Fruit fly (Drosophila melanogaster) whole organism, embryonic: Measurements from ENCODE around the gene CG4332.

Source experiments
- ATbp ChIP-seq: fragments of 200-800 bp; sonication (Bioruptor generic); optimal IDR thresholded peaks from 2 replicates; lab custom pipeline; 2017; ENCODE audit warnings: missing biosample characterization, mild to moderate bottlenecking, missing genetic modification characterization, missing genetic modification reagents
- Abd-B ChIP-seq: fragments of 200-800 bp; sonication (Bioruptor generic); optimal IDR thresholded peaks from 2 replicates; lab custom pipeline; 2018; ENCODE audit warnings: missing biosample characterization, mild to moderate bottlenecking, missing genetic modification characterization, moderate library complexity
- BEAF-32 ChIP-seq: fragments of 200-800 bp; sonication (Bioruptor generic); optimal IDR thresholded peaks from 3 replicates; lab custom pipeline; 2017; ENCODE audit warnings: missing biosample characterization, missing genetic modification characterization, mild to moderate bottlenecking, moderate library complexity, missing genetic modification reagents
- CG11456 ChIP-seq: fragments of 200-800 bp; sonication (Bioruptor generic); IDR thresholded peaks from 3 replicates; pipeline ENCODE4 v1.3.6; 2022; ENCODE audit warnings: missing biosample characterization, missing genetic modification characterization
- CG12071 ChIP-seq: fragments of 200-800 bp; sonication (Bioruptor generic); optimal IDR thresholded peaks from 3 replicates; lab custom pipeline; 2018; ENCODE audit warnings: missing biosample characterization, mild to moderate bottlenecking, missing genetic modification characterization
- CG1233 ChIP-seq: fragments of 200-800 bp; sonication (Bioruptor generic); optimal IDR thresholded peaks from 4 replicates; lab custom pipeline; 2018; ENCODE audit warnings: missing biosample characterization, mild to moderate bottlenecking, missing genetic modification characterization
- CG12391 ChIP-seq: fragments of 200-800 bp; sonication (Bioruptor generic); optimal IDR thresholded peaks from 3 replicates; lab custom pipeline; 2018; ENCODE audit warnings: missing biosample characterization, mild to moderate bottlenecking, missing genetic modification characterization, moderate library complexity
- CG14710 ChIP-seq: fragments of 200-800 bp; sonication (Bioruptor generic); optimal IDR thresholded peaks from 3 replicates; lab custom pipeline; 2019; ENCODE audit warnings: missing biosample characterization, mild to moderate bottlenecking, missing genetic modification characterization, moderate library complexity
- CG14860 ChIP-seq: fragments of 200-800 bp; sonication (Bioruptor generic); IDR thresholded peaks from 3 replicates; pipeline ENCODE4 v1.3.6; 2022; ENCODE audit warnings: missing biosample characterization, missing genetic modification characterization; ENCODE audit not compliant: partially characterized antibody
- CG15073 ChIP-seq: fragments of 200-800 bp; sonication (Bioruptor generic); optimal IDR thresholded peaks from 2 replicates; lab custom pipeline; 2016; ENCODE audit warnings: missing biosample characterization, missing genetic modification characterization
- CG15696 ChIP-seq: fragments of 200-800 bp; sonication (Bioruptor generic); optimal IDR thresholded peaks from 2 replicates; lab custom pipeline; 2019; ENCODE audit warnings: missing biosample characterization, mild to moderate bottlenecking, missing genetic modification characterization, moderate library complexity
- CG1792 ChIP-seq: fragments of 200-800 bp; sonication (Bioruptor generic); optimal IDR thresholded peaks from 2 replicates; lab custom pipeline; 2016; ENCODE audit warnings: missing biosample characterization, missing genetic modification characterization
- CG18764 ChIP-seq: fragments of 200-800 bp; sonication (Bioruptor generic); optimal IDR thresholded peaks from 3 replicates; lab custom pipeline; 2016; ENCODE audit warnings: missing biosample characterization, missing genetic modification characterization
- CG2120 ChIP-seq: fragments of 200-800 bp; sonication (Bioruptor generic); optimal IDR thresholded peaks from 3 replicates; lab custom pipeline; 2016; ENCODE audit warnings: missing biosample characterization, missing genetic modification characterization
- CG2889 ChIP-seq: fragments of 200-800 bp; sonication (Bioruptor generic); IDR thresholded peaks from 3 replicates; pipeline ENCODE4 v1.3.6; 2022; ENCODE audit warnings: missing biosample characterization, missing genetic modification characterization
- CG32532 ChIP-seq: fragments of 200-800 bp; sonication (Bioruptor generic); IDR thresholded peaks from 2 replicates; pipeline ENCODE4 v1.3.6; 2022; ENCODE audit warnings: missing biosample characterization, missing genetic modification characterization
- CG33557 ChIP-seq: fragments of 200-800 bp; sonication (Bioruptor generic); optimal IDR thresholded peaks from 2 replicates; lab custom pipeline; 2019; ENCODE audit warnings: missing biosample characterization, mild to moderate bottlenecking, missing genetic modification characterization, moderate library complexity
- CG5180 ChIP-seq: fragments of 200-800 bp; sonication (Bioruptor generic); optimal IDR thresholded peaks from 3 replicates; lab custom pipeline; 2017; ENCODE audit warnings: missing biosample characterization, missing genetic modification characterization, mild to moderate bottlenecking, moderate library complexity, missing genetic modification reagents
- CG5953 ChIP-seq: fragments of 200-800 bp; sonication (Bioruptor generic); IDR thresholded peaks from 2 replicates; pipeline ENCODE4 v1.3.6; 2022; ENCODE audit warnings: missing biosample characterization, missing genetic modification characterization
- CG9215 ChIP-seq: fragments of 200-800 bp; sonication (Bioruptor generic); IDR thresholded peaks from 2 replicates; pipeline ENCODE4 v1.3.6; 2022; ENCODE audit warnings: missing biosample characterization, missing genetic modification characterization
- CG9876 ChIP-seq: fragments of 200-800 bp; sonication (Bioruptor generic); optimal IDR thresholded peaks from 2 replicates; lab custom pipeline; 2016; ENCODE audit warnings: missing biosample characterization, missing genetic modification characterization
- CG9932 ChIP-seq: fragments of 200-800 bp; sonication (Bioruptor generic); IDR thresholded peaks from 2 replicates; pipeline ENCODE4 v1.3.6; 2022; ENCODE audit warnings: missing biosample characterization, missing genetic modification characterization
- CHES-1-like ChIP-seq: fragments of 200-800 bp; sonication (Bioruptor generic); optimal IDR thresholded peaks from 2 replicates; lab custom pipeline; 2016; ENCODE audit warnings: missing biosample characterization, missing genetic modification characterization
- Chrac-16 ChIP-seq: fragments of 200-800 bp; sonication (Bioruptor generic); optimal IDR thresholded peaks from 3 replicates; lab custom pipeline; 2016; ENCODE audit warnings: missing biosample characterization, missing genetic modification characterization
- Doc2 ChIP-seq: fragments of 200-800 bp; sonication (Bioruptor generic); IDR thresholded peaks from 2 replicates; pipeline ENCODE4 v1.3.6; 2022; ENCODE audit warnings: missing biosample characterization, missing genetic modification characterization
- Ets65A ChIP-seq: fragments of 200-800 bp; sonication (Bioruptor generic); peaks from one replicate; lab custom pipeline; 2016; ENCODE audit warnings: missing biosample characterization, missing genetic modification characterization
- Gsc ChIP-seq: fragments of 200-800 bp; sonication (Bioruptor generic); IDR thresholded peaks from 2 replicates; pipeline ENCODE4 v1.3.6; 2022; ENCODE audit warnings: missing biosample characterization, missing genetic modification characterization
- Hr51 ChIP-seq, 2 experiments: fragments of 200-800 bp; sonication (Bioruptor generic); optimal IDR thresholded peaks; 2 replicates in 1 of 2; 3 replicates in 1 of 2; lab custom pipeline; 2016 to 2018; ENCODE audit warnings: missing biosample characterization in 2 of 2, missing genetic modification characterization in 2 of 2, mild to moderate bottlenecking in 1 of 2, moderate library complexity in 1 of 2
- Hsf ChIP-seq: fragments of 200-800 bp; sonication (Bioruptor generic); optimal IDR thresholded peaks from 3 replicates; lab custom pipeline; 2016; ENCODE audit warnings: missing biosample characterization, missing genetic modification characterization
- Lim3 ChIP-seq: fragments of 200-800 bp; sonication (Bioruptor generic); IDR thresholded peaks from 2 replicates; pipeline ENCODE4 v1.3.6; 2022; ENCODE audit warnings: missing biosample characterization, missing genetic modification characterization
- Myb ChIP-seq: fragments of 200-800 bp; sonication (Bioruptor generic); optimal IDR thresholded peaks from 2 replicates; lab custom pipeline; 2016; ENCODE audit warnings: missing biosample characterization, missing genetic modification characterization
- NC2α ChIP-seq: fragments of 200-800 bp; sonication (Bioruptor generic); optimal IDR thresholded peaks from 2 replicates; lab custom pipeline; 2016; ENCODE audit warnings: missing biosample characterization, missing genetic modification characterization
- Pdp1 ChIP-seq, 2 experiments: fragments of 200-800 bp; sonication (Bioruptor generic); optimal IDR thresholded peaks; 3 replicates each; lab custom pipeline; 2016; ENCODE audit warnings: missing biosample characterization in 2 of 2, missing genetic modification characterization in 2 of 2, mild to moderate bottlenecking in 1 of 2, moderate library complexity in 1 of 2
- Scr ChIP-seq: fragments of 200-800 bp; sonication (Bioruptor generic); IDR thresholded peaks from 2 replicates; pipeline ENCODE4 v1.3.6; 2022; ENCODE audit warnings: missing biosample characterization, missing genetic modification characterization; ENCODE audit not compliant: partially characterized antibody
- Xrp1 ChIP-seq: fragments of 200-800 bp; sonication (Bioruptor generic); IDR thresholded peaks from 2 replicates; pipeline ENCODE4 v1.3.6; 2022; ENCODE audit warnings: missing biosample characterization, missing genetic modification characterization
- abd-A ChIP-seq: fragments of 200-800 bp; sonication (Bioruptor generic); optimal IDR thresholded peaks from 3 replicates; lab custom pipeline; 2019; ENCODE audit warnings: missing biosample characterization, mild to moderate bottlenecking, missing genetic modification characterization, moderate library complexity
- az2 ChIP-seq: fragments of 200-800 bp; sonication (Bioruptor generic); optimal IDR thresholded peaks from 3 replicates; lab custom pipeline; 2016; ENCODE audit warnings: missing biosample characterization, missing genetic modification characterization
- bigmax ChIP-seq: fragments of 200-800 bp; sonication (Bioruptor generic); optimal IDR thresholded peaks from 2 replicates; lab custom pipeline; 2018; ENCODE audit warnings: missing biosample characterization, mild to moderate bottlenecking, missing genetic modification characterization
- chif ChIP-seq, 2 experiments: fragments of 200-800 bp; sonication (Bioruptor generic); optimal IDR thresholded peaks; 3 replicates each; lab custom pipeline; 2016; ENCODE audit warnings: missing biosample characterization in 2 of 2, missing genetic modification characterization in 2 of 2
- ci ChIP-seq: fragments of 200-800 bp; sonication (Bioruptor generic); IDR thresholded peaks from 3 replicates; pipeline ENCODE4 v1.3.6; 2022; ENCODE audit warnings: missing biosample characterization, missing genetic modification characterization
- cwo ChIP-seq: fragments of 200-800 bp; sonication (Bioruptor generic); optimal IDR thresholded peaks from 3 replicates; lab custom pipeline; 2017; ENCODE audit warnings: missing biosample characterization, missing genetic modification characterization, mild to moderate bottlenecking, moderate library complexity, missing genetic modification reagents
- eve ChIP-seq, 2 experiments: fragments of >200 bp; optimal IDR thresholded peaks; 2 replicates each; lab custom pipeline; 2017; ENCODE audit warnings: missing biosample characterization in 2 of 2, missing genetic modification characterization in 2 of 2
- fru ChIP-seq: fragments of >200 bp; optimal IDR thresholded peaks from 2 replicates; lab custom pipeline; 2017
- gcm2 ChIP-seq: fragments of 200-800 bp; sonication (Bioruptor generic); optimal IDR thresholded peaks from 2 replicates; lab custom pipeline; 2016; ENCODE audit warnings: missing biosample characterization, missing genetic modification characterization
- h ChIP-seq: fragments of >200 bp; optimal IDR thresholded peaks from 2 replicates; lab custom pipeline; 2017
- hth ChIP-seq: fragments of >200 bp; optimal IDR thresholded peaks from 2 replicates; lab custom pipeline; 2017; ENCODE audit warnings: inconsistent platforms
- klu ChIP-seq: fragments of 200-800 bp; sonication (Bioruptor generic); IDR thresholded peaks from 2 replicates; pipeline ENCODE4 v1.3.6; 2022; ENCODE audit warnings: missing biosample characterization, missing genetic modification characterization
- lab ChIP-seq: fragments of 200-800 bp; sonication (Bioruptor generic); optimal IDR thresholded peaks from 3 replicates; lab custom pipeline; 2017; ENCODE audit warnings: missing biosample characterization, missing genetic modification characterization, mild to moderate bottlenecking, moderate library complexity, missing genetic modification reagents
- lmd ChIP-seq: fragments of 200-800 bp; sonication (Bioruptor generic); IDR thresholded peaks from 2 replicates; pipeline ENCODE4 v1.3.6; 2022; ENCODE audit warnings: missing biosample characterization, missing genetic modification characterization
- peb ChIP-seq: fragments of 200-800 bp; sonication (Bioruptor generic); IDR thresholded peaks from 2 replicates; pipeline ENCODE4 v1.3.6; 2022; ENCODE audit warnings: missing biosample characterization, missing genetic modification characterization
- run ChIP-seq: fragments of 200-800 bp; sonication (Bioruptor generic); optimal IDR thresholded peaks from 3 replicates; lab custom pipeline; 2018; ENCODE audit warnings: missing biosample characterization, mild to moderate bottlenecking, missing genetic modification characterization
- seq ChIP-seq: fragments of 200-800 bp; sonication (Bioruptor generic); IDR thresholded peaks from 2 replicates; pipeline ENCODE4 v1.3.6; 2022; ENCODE audit warnings: missing biosample characterization, missing genetic modification characterization

The CG4332 gene

dm6 chrX:13135702-13136101, 19.1 kb upstream of the CG4332 start (continued):
- TF ChIP-seq CG2120 (GFP tag; lab: Kevin White, UChicago): peak; percentile 24
- TF ChIP-seq CHES-1-like (GFP tag; lab: Kevin White, UChicago): peak; percentile 13
- no peak for TF ChIP-seq klu (GFP tag; lab: Robert Waterston, UW)
- TF ChIP-seq Chrac-16 (GFP tag; lab: Kevin White, UChicago): peak; percentile 46
- no peak for TF ChIP-seq abd-A (tag; lab: Kevin White, UChicago)
- TF ChIP-seq CG15696 (tag; lab: Kevin White, UChicago): no peak
- TF ChIP-seq lmd (GFP tag; lab: Robert Waterston, UW): peak; percentile 53
- TF ChIP-seq Pdp1 (GFP tag; optimal IDR thresholded peaks at IDR 0.05; lab: Kevin White, UChicago): peak; percentile 33 to 44
- TF ChIP-seq bigmax (GFP tag; lab: Kevin White, UChicago): no peak
- TF ChIP-seq CG5180 (GFP tag; lab: Kevin White, UChicago): peak; percentile 50
- TF ChIP-seq chif (GFP tag; optimal IDR thresholded peaks at IDR 0.05; lab: Kevin White, UChicago): peak; percentile 42 to 56
- no peak for TF ChIP-seq CG15073
- TF ChIP-seq CG12391 (tag; lab: Kevin White, UChicago): peak; percentile 59
- no peak for TF ChIP-seq hth (lab: Kevin White, UChicago)
- no peak for TF ChIP-seq CG2889 (GFP tag; lab: Robert Waterston, UW)
- TF ChIP-seq Scr: no peak
- peak; percentile 39 for TF ChIP-seq Hsf (GFP tag; lab: Kevin White, UChicago)
- peak; percentile 19 for TF ChIP-seq gcm2 (GFP tag; lab: Kevin White, UChicago)
- TF ChIP-seq az2: peak; percentile 60
- TF ChIP-seq CG9876 (GFP tag; lab: Kevin White, UChicago): no peak
- TF ChIP-seq NC2α (GFP tag; lab: Kevin White, UChicago): no peak
- TF ChIP-seq ATbp (GFP tag; lab: Kevin White, UChicago): peak; percentile 59
- TF ChIP-seq CG1792: no peak
- no peak for TF ChIP-seq CG14860 (GFP tag; lab: Robert Waterston, UW)
- TF ChIP-seq run: peak; percentile 57
- 0 out of 2 replicates have a peak, but pooled peaks have one; percentile 33 for TF ChIP-seq Doc2 (GFP tag; lab: Robert Waterston, UW)
- peak; percentile 88 for TF ChIP-seq ci (GFP tag; lab: Robert Waterston, UW)
- peak; percentile 39; the same call in 1 of the 2 replicates for TF ChIP-seq CG5953
- peak; percentile 64; the same call in 2 of the 3 replicates for TF ChIP-seq CG11456 (GFP tag; lab: Robert Waterston, UW)
- 0 out of 2 replicates have a peak, but pooled peaks have one; percentile 31 for TF ChIP-seq Gsc (GFP tag; lab: Robert Waterston, UW)
- no peak for TF ChIP-seq CG33557 (GFP tag; lab: Kevin White, UChicago)
- peak; percentile 86 for TF ChIP-seq Ets65A (GFP tag; lab: Kevin White, UChicago)
- peak; percentile 69 for TF ChIP-seq lab
- no peak for TF ChIP-seq fru (lab: Kevin White, UChicago)
- no peak for TF ChIP-seq CG9215
- peak; percentile 18 for TF ChIP-seq CG1233 (GFP tag; lab: Kevin White, UChicago)
- TF ChIP-seq Lim3 (GFP tag; lab: Robert Waterston, UW): no peak
- peak; percentile 39 for TF ChIP-seq cwo (GFP tag; lab: Kevin White, UChicago)
- TF ChIP-seq h (lab: Kevin White, UChicago): no peak
- TF ChIP-seq CG12071 (GFP tag; lab: Kevin White, UChicago): peak; percentile 60
- TF ChIP-seq peb (GFP tag; lab: Robert Waterston, UW): no peak
- peak; percentile 45 for TF ChIP-seq CG32532 (GFP tag; lab: Robert Waterston, UW)
- TF ChIP-seq CG9932 (GFP tag; lab: Robert Waterston, UW): 0 out of 2 replicates have a peak, but pooled peaks have one; percentile 13
- TF ChIP-seq Myb: peak; percentile 7
- 0 out of 2 replicates have a peak, but pooled peaks have one; percentile 33 for TF ChIP-seq seq (GFP tag; lab: Robert Waterston, UW)
- TF ChIP-seq CG14710 (tag; lab: Kevin White, UChicago): peak; percentile 24
- TF ChIP-seq Xrp1: peak; percentile 63
- TF ChIP-seq Hr51 (GFP tag; optimal IDR thresholded peaks at IDR 0.05; lab: Kevin White, UChicago): peak; percentile 41 to 81
- TF ChIP-seq eve (GFP tag; optimal IDR thresholded peaks at IDR 0.05; lab: Kevin White, UChicago): peak in 1 of 2 experiments; percentile 86
- TF ChIP-seq BEAF-32 (GFP tag; lab: Kevin White, UChicago): no peak
- peak; percentile 23 for TF ChIP-seq Abd-B
- peak; percentile 12 for TF ChIP-seq CG18764 (GFP tag; lab: Kevin White, UChicago)
